Fruit fly (Drosophila melanogaster): ENCODE measurements around the gene alph.

Gene alph

dm6 chr3R:29581420-29581819 is 10.2 kb upstream of the alph start (continued):
- TF ChIP-seq ara (GFP tag; IDR thresholded peaks at IDR 0.05), result no peak
- no peak for TF ChIP-seq p53 (GFP tag; optimal IDR thresholded peaks at IDR 0.05)
- TF ChIP-seq caup (GFP tag; optimal IDR thresholded peaks at IDR 0.05; ENCODE audit: severe bottlenecking), result peak; percentile 8
- no peak for TF ChIP-seq Sin3A (optimal IDR thresholded peaks at IDR 0.05)
- no peak for TF ChIP-seq dm (GFP tag; optimal IDR thresholded peaks at IDR 0.05)
- TF ChIP-seq bcd (GFP tag; optimal IDR thresholded peaks at IDR 0.05), result peak; percentile 25
- TF ChIP-seq seq (GFP tag; IDR thresholded peaks at IDR 0.05), result no peak
- TF ChIP-seq CG12071 (GFP tag; optimal IDR thresholded peaks at IDR 0.05), result no peak
- TF ChIP-seq CG2202 (tag; optimal IDR thresholded peaks at IDR 0.05), result no peak
- peak; percentile 55 for TF ChIP-seq nmo (GFP tag; optimal IDR thresholded peaks at IDR 0.05)
- no peak for TF ChIP-seq zfh1 (GFP tag; IDR thresholded peaks at IDR 0.05)
- no peak for TF ChIP-seq pfk (GFP tag; optimal IDR thresholded peaks at IDR 0.05)
- no peak for TF ChIP-seq CG7786 (GFP tag; optimal IDR thresholded peaks at IDR 0.05)
- TF ChIP-seq Lpt (GFP tag; optimal IDR thresholded peaks at IDR 0.05), result no peak
- no peak for TF ChIP-seq CG30403 (GFP tag; optimal IDR thresholded peaks at IDR 0.05)
- TF ChIP-seq CG12219 (GFP tag; optimal IDR thresholded peaks at IDR 0.05), result peak; percentile 15
- no peak for TF ChIP-seq sim (GFP tag; IDR thresholded peaks at IDR 0.05)
- TF ChIP-seq CG8388 (GFP tag; optimal IDR thresholded peaks at IDR 0.05), result peak; percentile 28
- TF ChIP-seq ken (GFP tag; IDR thresholded peaks at IDR 0.05), result no peak
- TF ChIP-seq bigmax (GFP tag; optimal IDR thresholded peaks at IDR 0.05), result no peak
- TF ChIP-seq Gug (GFP tag; IDR thresholded peaks at IDR 0.05), result no peak
- TF ChIP-seq CG34224 (GFP tag; IDR thresholded peaks at IDR 0.05; ENCODE audit: partially characterized antibody), result no peak
- no peak for TF ChIP-seq en (GFP tag; optimal IDR thresholded peaks at IDR 0.05)
- peak; percentile 53 for TF ChIP-seq Ssrp (tag; optimal IDR thresholded peaks at IDR 0.05)
- TF ChIP-seq Xbp1 (GFP tag; optimal IDR thresholded peaks at IDR 0.05), result peak; percentile 20
- no peak for TF ChIP-seq CG43689 (GFP tag; IDR thresholded peaks at IDR 0.05)
- no peak for TF ChIP-seq unc-4 (GFP tag; IDR thresholded peaks at IDR 0.05; ENCODE audit: partially characterized antibody)
- no peak for TF ChIP-seq tgo (GFP tag; IDR thresholded peaks at IDR 0.05)
- peak; percentile 31 for TF ChIP-seq CG13775 (GFP tag; optimal IDR thresholded peaks at IDR 0.05)
- no peak for TF ChIP-seq CG7372 (GFP tag; IDR thresholded peaks at IDR 0.05)
- peak in 1 of 2 experiments; percentile 31 for TF ChIP-seq dpn (GFP tag; optimal IDR thresholded peaks at IDR 0.05)
- peak; percentile 70 for TF ChIP-seq gem (tag; optimal IDR thresholded peaks at IDR 0.05)
- TF ChIP-seq CG4820 (GFP tag; optimal IDR thresholded peaks at IDR 0.05), result no peak
- no peak for TF ChIP-seq pan (optimal IDR thresholded peaks at IDR 0.05)
- TF ChIP-seq pan (GFP tag; optimal IDR thresholded peaks at IDR 0.05 in 1 of 2, IDR thresholded peaks at IDR 0.05 in 1 of 2), result no peak
- no peak for TF ChIP-seq CG18011 (GFP tag; optimal IDR thresholded peaks at IDR 0.05)
- TF ChIP-seq crol (GFP tag; IDR thresholded peaks at IDR 0.05), result no peak
- TF ChIP-seq gcm2 (GFP tag; optimal IDR thresholded peaks at IDR 0.05), result no peak
- no peak for TF ChIP-seq CG32767 (GFP tag; IDR thresholded peaks at IDR 0.05)
- no peak for TF ChIP-seq wor (GFP tag; IDR thresholded peaks at IDR 0.05)
- no peak for TF ChIP-seq ab (GFP tag; optimal IDR thresholded peaks at IDR 0.05)
- peak; percentile 25 for TF ChIP-seq ind (GFP tag; optimal IDR thresholded peaks at IDR 0.05)
- TF ChIP-seq CG1792 (GFP tag; optimal IDR thresholded peaks at IDR 0.05), result no peak
- peak; percentile 55 for TF ChIP-seq CG12391 (tag; optimal IDR thresholded peaks at IDR 0.05)
- TF ChIP-seq dysf (GFP tag; IDR thresholded peaks at IDR 0.05), result 0 out of 3 replicates have a peak, but pooled peaks have one; percentile 18
- no peak for TF ChIP-seq peb (GFP tag; IDR thresholded peaks at IDR 0.05)
- peak; percentile 75 for TF ChIP-seq CG10979 (tag; optimal IDR thresholded peaks at IDR 0.05)
- TF ChIP-seq kni (GFP tag; optimal IDR thresholded peaks at IDR 0.05), result no peak
- no peak for TF ChIP-seq H15 (GFP tag; IDR thresholded peaks at IDR 0.05)
- peak; percentile 64 for TF ChIP-seq CG33557 (GFP tag; optimal IDR thresholded peaks at IDR 0.05)
- TF ChIP-seq fru (optimal IDR thresholded peaks at IDR 0.05), result no peak
- TF ChIP-seq CG4854 (GFP tag; optimal IDR thresholded peaks at IDR 0.05), result no peak
- no peak for TF ChIP-seq croc (GFP tag; conservative IDR thresholded peaks at IDR 0.05)

All from whole organism, embryonic.